Fruit fly (Drosophila melanogaster) whole organism, embryonic: Measurements from ENCODE around the gene CG31102.

ENCODE experiments used
- Adf1 ChIP-seq: fragments of 200-800 bp; sonication (Bioruptor generic); IDR thresholded peaks from 2 replicates; pipeline ENCODE4 v1.3.6; 2022; ENCODE audit warnings: missing biosample characterization, missing genetic modification characterization
- Antp ChIP-seq: fragments of 200-800 bp; sonication (Bioruptor generic); optimal IDR thresholded peaks from 3 replicates; lab custom pipeline; 2016; ENCODE audit warnings: missing biosample characterization, missing genetic modification characterization
- Asciz ChIP-seq: fragments of 200-800 bp; sonication (Bioruptor generic); optimal IDR thresholded peaks from 2 replicates; lab custom pipeline; 2017; ENCODE audit warnings: missing biosample characterization, mild to moderate bottlenecking, missing genetic modification characterization, missing genetic modification reagents
- Bdp1 ChIP-seq: fragments of 200-800 bp; sonication (Bioruptor generic); optimal IDR thresholded peaks from 3 replicates; lab custom pipeline; 2016; ENCODE audit warnings: missing biosample characterization, missing genetic modification characterization
- CG12299 ChIP-seq: fragments of 200-800 bp; sonication (Bioruptor generic); optimal IDR thresholded peaks from 2 replicates; lab custom pipeline; 2018; ENCODE audit warnings: missing biosample characterization, mild to moderate bottlenecking, missing genetic modification characterization
- CG13624 ChIP-seq: fragments of 200-800 bp; sonication (Bioruptor generic); optimal IDR thresholded peaks from 2 replicates; lab custom pipeline; 2016; ENCODE audit warnings: missing biosample characterization, missing genetic modification characterization
- CG1792 ChIP-seq: fragments of 200-800 bp; sonication (Bioruptor generic); optimal IDR thresholded peaks from 2 replicates; lab custom pipeline; 2016; ENCODE audit warnings: missing biosample characterization, missing genetic modification characterization
- CG2712 ChIP-seq: fragments of 200-800 bp; optimal IDR thresholded peaks from 3 replicates; lab custom pipeline; 2019; ENCODE audit warnings: missing biosample characterization, mild to moderate bottlenecking, missing genetic modification characterization, moderate library complexity
- CG34376 ChIP-seq: fragments of 200-800 bp; sonication (Bioruptor generic); optimal IDR thresholded peaks from 2 replicates; lab custom pipeline; 2018; ENCODE audit warnings: missing biosample characterization, mild to moderate bottlenecking, missing genetic modification characterization
- CG7372 ChIP-seq: fragments of 200-800 bp; sonication (Bioruptor generic); IDR thresholded peaks from 2 replicates; pipeline ENCODE4 v1.3.6; 2022; ENCODE audit warnings: missing biosample characterization, missing genetic modification characterization
- CG8944 ChIP-seq: fragments of 200-800 bp; sonication (Bioruptor generic); optimal IDR thresholded peaks from 3 replicates; lab custom pipeline; 2016; ENCODE audit warnings: missing biosample characterization, missing genetic modification characterization
- CTCF ChIP-seq: fragments of 200-800 bp; sonication (Bioruptor generic); optimal IDR thresholded peaks from 2 replicates; lab custom pipeline; 2017; ENCODE audit warnings: missing biosample characterization, mild to moderate bottlenecking, missing genetic modification characterization, moderate library complexity
- CrebB ChIP-seq: fragments of 200-800 bp; sonication (Bioruptor generic); optimal IDR thresholded peaks from 3 replicates; lab custom pipeline; 2018; ENCODE audit warnings: missing biosample characterization, mild to moderate bottlenecking, missing genetic modification characterization
- D19A ChIP-seq: fragments of 200-800 bp; optimal IDR thresholded peaks from 3 replicates; lab custom pipeline; 2019; ENCODE audit warnings: missing biosample characterization, mild to moderate bottlenecking, missing genetic modification characterization, moderate library complexity
- Dp ChIP-seq: fragments of 200-800 bp; sonication (Bioruptor generic); optimal IDR thresholded peaks from 2 replicates; lab custom pipeline; 2018; ENCODE audit warnings: missing biosample characterization, mild to moderate bottlenecking, missing genetic modification characterization, moderate library complexity
- GATAe ChIP-seq: fragments of 200-800 bp; sonication (Bioruptor generic); conservative IDR thresholded peaks from 2 replicates; pipeline ENCODE4 v1.3.6; 2022; ENCODE audit warnings: missing biosample characterization, missing genetic modification characterization
- H15 ChIP-seq: fragments of 200-800 bp; sonication (Bioruptor generic); IDR thresholded peaks from 3 replicates; pipeline ENCODE4 v1.3.6; 2022; ENCODE audit warnings: missing biosample characterization, missing genetic modification characterization
- HLH54F ChIP-seq: fragments of 200-800 bp; sonication (Bioruptor generic); optimal IDR thresholded peaks from 3 replicates; lab custom pipeline; 2016; ENCODE audit warnings: missing biosample characterization, missing genetic modification characterization
- HLHmδ ChIP-seq: fragments of 200-800 bp; sonication (Bioruptor generic); optimal IDR thresholded peaks from 2 replicates; lab custom pipeline; 2018; ENCODE audit warnings: missing biosample characterization, mild to moderate bottlenecking, missing genetic modification characterization, moderate library complexity
- NC2α ChIP-seq: fragments of 200-800 bp; sonication (Bioruptor generic); optimal IDR thresholded peaks from 2 replicates; lab custom pipeline; 2016; ENCODE audit warnings: missing biosample characterization, missing genetic modification characterization
- NK7.1 ChIP-seq: fragments of 200-800 bp; sonication (Bioruptor generic); optimal IDR thresholded peaks from 3 replicates; lab custom pipeline; 2016; ENCODE audit warnings: missing biosample characterization, missing genetic modification characterization
- Pdp1 ChIP-seq, 2 experiments: fragments of 200-800 bp; sonication (Bioruptor generic); optimal IDR thresholded peaks; 3 replicates each; lab custom pipeline; 2016; ENCODE audit warnings: missing biosample characterization in 2 of 2, missing genetic modification characterization in 2 of 2, mild to moderate bottlenecking in 1 of 2, moderate library complexity in 1 of 2
- Ssrp ChIP-seq: fragments of 200-800 bp; sonication (Bioruptor generic); optimal IDR thresholded peaks from 2 replicates; lab custom pipeline; 2018; ENCODE audit warnings: missing biosample characterization, mild to moderate bottlenecking, missing genetic modification characterization, moderate library complexity
- abd-A ChIP-seq: fragments of 200-800 bp; sonication (Bioruptor generic); optimal IDR thresholded peaks from 3 replicates; lab custom pipeline; 2019; ENCODE audit warnings: missing biosample characterization, mild to moderate bottlenecking, missing genetic modification characterization, moderate library complexity
- ac ChIP-seq: fragments of 200-800 bp; sonication (Bioruptor generic); optimal IDR thresholded peaks from 3 replicates; lab custom pipeline; 2017; ENCODE audit warnings: missing biosample characterization, mild to moderate bottlenecking, missing genetic modification characterization
- ato ChIP-seq: fragments of 200-800 bp; sonication (Bioruptor generic); IDR thresholded peaks from 2 replicates; pipeline ENCODE4 v1.3.6; 2022; ENCODE audit warnings: missing biosample characterization, missing genetic modification characterization; ENCODE audit not compliant: partially characterized antibody
- cg ChIP-seq: fragments of 200-800 bp; sonication (Bioruptor generic); optimal IDR thresholded peaks from 3 replicates; lab custom pipeline; 2019; ENCODE audit warnings: missing biosample characterization, mild to moderate bottlenecking, missing genetic modification characterization, moderate library complexity
- da ChIP-seq: fragments of 200-800 bp; sonication (Bioruptor generic); optimal IDR thresholded peaks from 2 replicates; lab custom pipeline; 2016; ENCODE audit warnings: missing biosample characterization, missing genetic modification characterization
- dmrt99B ChIP-seq: fragments of 200-800 bp; sonication (Bioruptor generic); optimal IDR thresholded peaks from 2 replicates; lab custom pipeline; 2018; ENCODE audit warnings: missing biosample characterization, mild to moderate bottlenecking, missing genetic modification characterization, moderate library complexity
- exex ChIP-seq: fragments of 200-800 bp; sonication (Bioruptor generic); optimal IDR thresholded peaks from 4 replicates; lab custom pipeline; 2018; ENCODE audit warnings: missing biosample characterization, mild to moderate bottlenecking, missing genetic modification characterization, moderate library complexity
- fu2 ChIP-seq: fragments of 200-800 bp; sonication (Bioruptor generic); optimal IDR thresholded peaks from 2 replicates; lab custom pipeline; 2016; ENCODE audit warnings: missing biosample characterization, missing genetic modification characterization
- grn ChIP-seq: fragments of 200-800 bp; sonication (Bioruptor generic); optimal IDR thresholded peaks from 3 replicates; lab custom pipeline; 2017; ENCODE audit warnings: missing biosample characterization, missing genetic modification characterization
- gro ChIP-seq: fragments of 200-800 bp; sonication (Bioruptor generic); optimal IDR thresholded peaks from 2 replicates; lab custom pipeline; 2016; ENCODE audit warnings: missing biosample characterization, missing genetic modification characterization
- hb ChIP-seq: fragments of 200-800 bp; sonication (Bioruptor generic); IDR thresholded peaks from 3 replicates; pipeline ENCODE4 v1.3.6; 2022; ENCODE audit warnings: missing biosample characterization, missing genetic modification characterization; ENCODE audit not compliant: partially characterized antibody
- lbe ChIP-seq: fragments of 200-800 bp; sonication (Bioruptor generic); optimal IDR thresholded peaks from 2 replicates; lab custom pipeline; 2016; ENCODE audit warnings: missing biosample characterization, mild to moderate bottlenecking, missing genetic modification characterization
- lola ChIP-seq, 3 experiments: fragments of >200 bp in 2 of 3; fragments of 200-800 bp in 1 of 3; sonication (Bioruptor generic) in 1 of 3; optimal IDR thresholded peaks; 2 replicates each; lab custom pipeline; 2017 to 2019; ENCODE audit warnings: missing biosample characterization in 3 of 3, missing genetic modification characterization in 3 of 3, mild to moderate bottlenecking in 1 of 3, moderate library complexity in 1 of 3
- mirr ChIP-seq: fragments of 200-800 bp; sonication (Bioruptor generic); optimal IDR thresholded peaks from 3 replicates; lab custom pipeline; 2018; ENCODE audit warnings: missing biosample characterization, mild to moderate bottlenecking, missing genetic modification characterization
- onecut ChIP-seq: fragments of 200-800 bp; sonication (Bioruptor generic); IDR thresholded peaks from 2 replicates; pipeline ENCODE4 v1.3.6; 2022; ENCODE audit warnings: missing biosample characterization, missing genetic modification characterization
- pnt ChIP-seq: fragments of 200-800 bp; sonication (Bioruptor generic); optimal IDR thresholded peaks from 3 replicates; lab custom pipeline; 2016; ENCODE audit warnings: missing biosample characterization, missing genetic modification characterization
- prd ChIP-seq, 3 experiments: fragments of >200 bp in 2 of 3; fragments of 200-800 bp in 1 of 3; sonication (Bioruptor generic) in 1 of 3; optimal IDR thresholded peaks in 2 of 3; IDR thresholded peaks in 1 of 3; 2 replicates in 2 of 3; 3 replicates in 1 of 3; pipeline versions ENCODE4 v1.3.6 to Lab custom; 2017 to 2022; ENCODE audit warnings: missing biosample characterization in 1 of 3, missing genetic modification characterization in 1 of 3
- row ChIP-seq: fragments of 200-800 bp; sonication (Bioruptor generic); IDR thresholded peaks from 3 replicates; pipeline ENCODE4 v1.3.6; 2022; ENCODE audit warnings: missing biosample characterization, missing genetic modification characterization
- run ChIP-seq: fragments of 200-800 bp; sonication (Bioruptor generic); optimal IDR thresholded peaks from 3 replicates; lab custom pipeline; 2018; ENCODE audit warnings: missing biosample characterization, mild to moderate bottlenecking, missing genetic modification characterization
- schlank ChIP-seq: fragments of 200-800 bp; sonication (Bioruptor generic); optimal IDR thresholded peaks from 2 replicates; lab custom pipeline; 2018; ENCODE audit warnings: missing biosample characterization, mild to moderate bottlenecking, missing genetic modification characterization
- sens ChIP-seq: fragments of 200-800 bp; sonication (Bioruptor generic); peaks from one replicate; lab custom pipeline; 2016; ENCODE audit warnings: missing biosample characterization, missing genetic modification characterization
- sob ChIP-seq: fragments of 200-800 bp; sonication (Bioruptor generic); IDR thresholded peaks from 2 replicates; pipeline ENCODE4 v1.3.6; 2022; ENCODE audit warnings: missing biosample characterization, missing genetic modification characterization
- tgo ChIP-seq: fragments of 200-800 bp; sonication (Bioruptor generic); IDR thresholded peaks from 3 replicates; pipeline ENCODE4 v1.3.6; 2022; ENCODE audit warnings: missing biosample characterization, missing genetic modification characterization
- toy ChIP-seq: fragments of 200-800 bp; sonication (Bioruptor generic); IDR thresholded peaks from 2 replicates; pipeline ENCODE4 v1.3.6; 2022; ENCODE audit warnings: missing biosample characterization, missing genetic modification characterization
- unc-4 ChIP-seq: fragments of 200-800 bp; sonication (Bioruptor generic); IDR thresholded peaks from 2 replicates; pipeline ENCODE4 v1.3.6; 2022; ENCODE audit warnings: missing biosample characterization, missing genetic modification characterization; ENCODE audit not compliant: partially characterized antibody
- zfh2 ChIP-seq: fragments of 200-800 bp; sonication (Bioruptor generic); optimal IDR thresholded peaks from 2 replicates; lab custom pipeline; 2016; ENCODE audit warnings: missing biosample characterization, missing genetic modification characterization

CG31102 gene

DNA sequence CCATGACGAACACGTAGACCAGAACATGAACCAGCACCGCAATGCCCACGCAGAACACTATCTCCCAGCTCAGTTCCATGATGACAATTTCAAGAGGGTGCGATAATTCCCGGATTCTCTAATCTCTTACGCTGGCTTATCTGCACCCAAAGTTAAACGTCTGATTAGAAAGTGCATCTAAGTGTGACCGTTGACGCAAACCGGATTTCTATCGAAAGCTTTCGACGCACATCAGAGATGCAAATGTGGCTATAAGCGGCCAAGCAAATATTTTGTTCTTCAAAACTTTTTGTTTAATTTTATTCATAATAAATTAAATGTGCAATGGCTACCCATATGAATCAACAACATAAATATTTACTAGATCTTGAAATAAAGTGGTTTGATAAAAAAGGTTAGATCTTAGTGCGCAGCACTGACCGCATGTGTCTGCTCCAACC lies 33.1 kb downstream of the CG31102 start, which contains the start of the genes Kdsr and CG11858 (continued):
- no peak for TF ChIP-seq dmrt99B (tag; lab: Kevin White, UChicago)
- peak; percentile 35; the same call in 1 of the 2 replicates for TF ChIP-seq CG7372 (GFP tag; lab: Robert Waterston, UW)
- TF ChIP-seq lola (GFP tag; optimal IDR thresholded peaks at IDR 0.05; lab: Kevin White, UChicago): peak in 1 of 3 experiments; percentile 53
- no peak; the same call in 1 of the 2 replicates for TF ChIP-seq onecut (GFP tag; lab: Robert Waterston, UW)
- TF ChIP-seq lbe (GFP tag; lab: Kevin White, UChicago): no peak
- no peak for TF ChIP-seq NC2α (GFP tag; lab: Kevin White, UChicago)
- TF ChIP-seq da (GFP tag; lab: Kevin White, UChicago): no peak
- peak; percentile 21 for TF ChIP-seq pnt (GFP tag; lab: Kevin White, UChicago)
- TF ChIP-seq CG1792: peak; percentile 40
- TF ChIP-seq run (tag; lab: Kevin White, UChicago): peak; percentile 2
- TF ChIP-seq zfh2: peak; percentile 71
- TF ChIP-seq CG2712 (tag; lab: Kevin White, UChicago): peak; percentile 82
- peak; percentile 54 for TF ChIP-seq Adf1
- TF ChIP-seq CG8944 (GFP tag; lab: Kevin White, UChicago): peak; percentile 28
- TF ChIP-seq CG12299 (tag; lab: Kevin White, UChicago): peak; percentile 49
- TF ChIP-seq row (GFP tag; lab: Robert Waterston, UW): peak; percentile 94
- peak; percentile 63 to 70 for TF ChIP-seq Pdp1 (GFP tag; optimal IDR thresholded peaks at IDR 0.05; lab: Kevin White, UChicago)
- peak; percentile 21 for TF ChIP-seq fu2 (GFP tag; lab: Kevin White, UChicago)
- peak; percentile 77 for TF ChIP-seq tgo (GFP tag; lab: Robert Waterston, UW)
- TF ChIP-seq Ssrp (tag; lab: Kevin White, UChicago): peak; percentile 57
- TF ChIP-seq gro: peak; percentile 58
- no peak for TF ChIP-seq mirr (GFP tag; lab: Kevin White, UChicago)
- TF ChIP-seq Bdp1: peak; percentile 27
- TF ChIP-seq Asciz (GFP tag; lab: Kevin White, UChicago): no peak
- no peak for TF ChIP-seq abd-A (tag; lab: Kevin White, UChicago)
- TF ChIP-seq CG13624 (GFP tag; lab: Kevin White, UChicago): peak; percentile 61
- TF ChIP-seq ato (GFP tag; lab: Robert Waterston, UW): no peak
- TF ChIP-seq Antp (GFP tag; lab: Kevin White, UChicago): peak; percentile 28
- TF ChIP-seq hb (GFP tag; lab: Robert Waterston, UW): no peak
- TF ChIP-seq HLH54F (GFP tag; lab: Kevin White, UChicago): peak; percentile 43
- no peak for TF ChIP-seq NK7.1
- peak; percentile 11 for TF ChIP-seq Dp (GFP tag; lab: Kevin White, UChicago)
- no peak for TF ChIP-seq cg
- no peak for TF ChIP-seq schlank (tag; lab: Kevin White, UChicago)
- no peak for TF ChIP-seq prd (optimal IDR thresholded peaks at IDR 0.05; lab: Kevin White, UChicago)
- TF ChIP-seq prd (GFP tag; IDR thresholded peaks at IDR 0.05; lab: Robert Waterston, UW): peak; percentile 85
- TF ChIP-seq ac (GFP tag; lab: Kevin White, UChicago): no peak
- no peak for TF ChIP-seq CTCF (GFP tag; lab: Kevin White, UChicago)
- TF ChIP-seq HLHmδ: peak; percentile 8
- TF ChIP-seq sob (GFP tag; lab: Robert Waterston, UW): peak; percentile 72
- TF ChIP-seq CrebB: peak; percentile 44

DNA sequence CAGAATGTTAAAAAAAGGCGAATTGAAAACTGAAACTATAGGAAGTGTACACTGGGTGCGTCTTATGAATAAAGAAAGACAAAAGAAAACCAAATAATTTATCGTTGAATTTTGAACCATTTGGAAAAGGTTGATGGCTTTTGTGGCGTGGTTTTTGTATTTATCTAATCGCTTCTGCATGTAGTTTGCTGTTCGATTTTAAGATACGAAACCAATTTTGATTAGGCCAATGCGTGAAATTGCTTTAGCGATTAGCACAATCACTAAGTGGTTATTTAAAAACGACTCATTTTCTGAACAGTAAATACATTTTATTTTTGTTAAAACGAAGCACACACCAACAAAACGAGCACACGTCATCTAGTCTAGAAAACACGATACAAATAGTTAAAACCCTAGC lies 34.7 kb downstream of the CG31102 start:
- TF ChIP-seq lbe (GFP tag; lab: Kevin White, UChicago): peak; percentile 21
- peak; percentile 48 for TF ChIP-seq sens (GFP tag; lab: Kevin White, UChicago)
- TF ChIP-seq exex (tag; lab: Kevin White, UChicago): peak; percentile 97
- peak; percentile 53; the same call in 1 of the 2 replicates for TF ChIP-seq GATAe
- TF ChIP-seq mirr (GFP tag; lab: Kevin White, UChicago): peak; percentile 93
- TF ChIP-seq D19A: peak; percentile 52
- TF ChIP-seq grn (GFP tag; lab: Kevin White, UChicago): peak; percentile 53
- TF ChIP-seq toy: no peak
- no peak for TF ChIP-seq unc-4 (GFP tag; lab: Robert Waterston, UW)
- no peak for TF ChIP-seq H15 (GFP tag; lab: Robert Waterston, UW)
- peak; percentile 47 for TF ChIP-seq CG34376 (GFP tag; lab: Kevin White, UChicago)
